Worm (Caenorhabditis elegans) whole organism, L4 larva: ENCODE results near the gene Y67D8A.2.

Source experiments
- D1046.2 ChIP-seq: fragments of 200-800 bp; sonication (Bioruptor generic); IDR thresholded peaks from 2 replicates; pipeline ENCODE4 v1.3.6; 2022; ENCODE audit warnings: missing genetic modification characterization, missing compliant biosample characterization
- Y5F2A.4 ChIP-seq: fragments of 200-800 bp; sonication (Bioruptor generic); optimal IDR thresholded peaks from 2 replicates; lab custom pipeline; 2018; ENCODE audit warnings: mild to moderate bottlenecking, missing genetic modification characterization, missing compliant biosample characterization
- ZK337.2 ChIP-seq: fragments of 200-800 bp; sonication (Bioruptor generic); IDR thresholded peaks from 2 replicates; pipeline ENCODE4 v1.3.6; 2022; ENCODE audit warnings: missing genetic modification reagents, missing genetic modification characterization, missing compliant biosample characterization
- ama-1 ChIP-seq: fragments of 150-350 bp; optimal IDR thresholded peaks from 2 replicates; lab custom pipeline; 2014; ENCODE audit warnings: inconsistent platforms, mixed read lengths
- arid-1 ChIP-seq: fragments of 200-800 bp; sonication (Bioruptor generic); conservative IDR thresholded peaks from 2 replicates; pipeline ENCODE4 v1.3.6; 2022; ENCODE audit warnings: missing genetic modification reagents, missing genetic modification characterization, missing compliant biosample characterization
- ceh-32 ChIP-seq: sonication (generic microtip); optimal IDR thresholded peaks from 2 replicates; lab custom pipeline; 2016; ENCODE audit warnings: mild to moderate bottlenecking, missing genetic modification characterization, missing compliant biosample characterization; ENCODE audit not compliant: poor library complexity
- ceh-62 ChIP-seq: sonication (generic microtip); optimal IDR thresholded peaks from 2 replicates; lab custom pipeline; 2017; ENCODE audit warnings: missing biosample characterization, missing genetic modification characterization
- ceh-82 ChIP-seq: sonication (generic microtip); optimal IDR thresholded peaks from 2 replicates; lab custom pipeline; 2017; ENCODE audit warnings: missing biosample characterization, missing genetic modification characterization
- ces-1 ChIP-seq: fragments of 150-350 bp; sonication (generic microtip); optimal IDR thresholded peaks from 4 replicates; lab custom pipeline; 2014; ENCODE audit warnings: missing biosample characterization, missing genetic modification reagents, missing genetic modification characterization
- daf-12 ChIP-seq: fragments of 150-350 bp; optimal IDR thresholded peaks from 2 replicates; lab custom pipeline; 2014; ENCODE audit warnings: missing biosample characterization, missing genetic modification reagents, missing genetic modification characterization
- daf-19 ChIP-seq: fragments of 200-800 bp; sonication (Bioruptor generic); conservative IDR thresholded peaks from 2 replicates; pipeline ENCODE4 v1.3.6; 2022; ENCODE audit warnings: missing genetic modification characterization, missing compliant biosample characterization
- daf-8 ChIP-seq: fragments of 200-800 bp; sonication (Bioruptor generic); IDR thresholded peaks from 2 replicates; pipeline ENCODE4 v1.3.6; 2022; ENCODE audit warnings: missing genetic modification characterization, missing compliant biosample characterization
- dmd-8 ChIP-seq: fragments of 200-800 bp; sonication (Bioruptor generic); IDR thresholded peaks from 2 replicates; pipeline ENCODE4 v1.3.6; 2022; ENCODE audit warnings: missing genetic modification characterization, missing compliant biosample characterization
- dpl-1 ChIP-seq: fragments of 150-350 bp; optimal IDR thresholded peaks from 2 replicates; lab custom pipeline; 2014; ENCODE audit warnings: missing biosample characterization, missing genetic modification reagents, missing genetic modification characterization
- duxl-1 ChIP-seq: sonication (generic microtip); optimal IDR thresholded peaks from 2 replicates; lab custom pipeline; 2016; ENCODE audit warnings: mild to moderate bottlenecking, missing genetic modification characterization, moderate library complexity, missing compliant biosample characterization; ENCODE audit not compliant: poor library complexity
- dve-1 ChIP-seq: sonication (generic microtip); optimal IDR thresholded peaks from 2 replicates; lab custom pipeline; 2017; ENCODE audit warnings: antibody characterized with exemption, mild to moderate bottlenecking, missing genetic modification characterization, missing compliant biosample characterization; ENCODE audit not compliant: insufficient read depth
- hif-1 ChIP-seq, 2 experiments: sonication (generic microtip); optimal IDR thresholded peaks; 2 replicates each; lab custom pipeline; 2016 to 2017; ENCODE audit warnings: missing compliant biosample characterization in 2 of 2, missing genetic modification characterization in 2 of 2, missing genetic modification reagents in 2 of 2, missing genotype in 2 of 2, mild to moderate bottlenecking in 1 of 2
- hlh-11 ChIP-seq: fragments of 200-800 bp; sonication (Bioruptor generic); optimal IDR thresholded peaks from 2 replicates; lab custom pipeline; 2018; ENCODE audit warnings: mild to moderate bottlenecking, missing genetic modification characterization, missing compliant biosample characterization
- hlh-30 ChIP-seq: sonication (generic microtip); optimal IDR thresholded peaks from 2 replicates; lab custom pipeline; 2017; ENCODE audit warnings: antibody characterized with exemption, mild to moderate bottlenecking, missing genetic modification characterization, missing compliant biosample characterization; ENCODE audit not compliant: insufficient read depth
- jun-1 ChIP-seq: fragments of 150-350 bp; optimal IDR thresholded peaks from 2 replicates; lab custom pipeline; 2014; ENCODE audit warnings: missing biosample characterization, missing genetic modification reagents, missing genetic modification characterization
- lin-13 ChIP-seq: fragments of 150-350 bp; optimal IDR thresholded peaks from 2 replicates; lab custom pipeline; 2014; ENCODE audit warnings: missing biosample characterization, missing genetic modification reagents, missing genetic modification characterization
- lin-29 ChIP-seq: fragments of 200-800 bp; sonication (Bioruptor generic); IDR thresholded peaks from 2 replicates; pipeline ENCODE4 v1.3.6; 2022; ENCODE audit warnings: missing genetic modification reagents, missing genetic modification characterization, missing compliant biosample characterization
- lin-38 ChIP-seq: fragments of 200-800 bp; sonication (Bioruptor generic); IDR thresholded peaks from 2 replicates; pipeline ENCODE4 v1.3.6; 2022; ENCODE audit warnings: missing genetic modification reagents, missing genetic modification characterization, missing compliant biosample characterization
- lir-3 ChIP-seq: sonication (generic microtip); optimal IDR thresholded peaks from 2 replicates; lab custom pipeline; 2016; ENCODE audit warnings: mild to moderate bottlenecking, missing genetic modification characterization, missing compliant biosample characterization
- lsy-2 ChIP-seq, 2 experiments: fragments of 150-350 bp in 1 of 2; sonication (generic microtip) in 1 of 2; optimal IDR thresholded peaks; 2 replicates each; lab custom pipeline; 2014 to 2017; ENCODE audit warnings: missing biosample characterization in 2 of 2, missing genetic modification characterization in 2 of 2
- mep-1 ChIP-seq: fragments of 150-350 bp; sonication (generic microtip); optimal IDR thresholded peaks from 3 replicates; lab custom pipeline; 2014; ENCODE audit warnings: missing biosample characterization, missing genetic modification characterization
- mxl-3 ChIP-seq: fragments of 200-800 bp; sonication (Bioruptor generic); optimal IDR thresholded peaks from 2 replicates; lab custom pipeline; 2018; ENCODE audit warnings: mild to moderate bottlenecking, missing genetic modification characterization, missing compliant biosample characterization
- nhr-102 ChIP-seq: sonication (generic microtip); optimal IDR thresholded peaks from 2 replicates; lab custom pipeline; 2016; ENCODE audit warnings: mild to moderate bottlenecking, missing genetic modification characterization, moderate library complexity, missing compliant biosample characterization
- nhr-111 ChIP-seq: fragments of 200-800 bp; sonication (Bioruptor generic); optimal IDR thresholded peaks from 2 replicates; lab custom pipeline; 2018; ENCODE audit warnings: mild to moderate bottlenecking, missing genetic modification characterization, missing compliant biosample characterization
- nhr-48 ChIP-seq: sonication (generic microtip); optimal IDR thresholded peaks from 2 replicates; lab custom pipeline; 2016; ENCODE audit warnings: mild to moderate bottlenecking, missing genetic modification characterization, missing compliant biosample characterization
- pqm-1 ChIP-seq: sonication (generic microtip); optimal IDR thresholded peaks from 2 replicates; lab custom pipeline; 2017; ENCODE audit warnings: missing biosample characterization, missing genetic modification characterization
- set-16 ChIP-seq: fragments of 200-800 bp; sonication (Bioruptor generic); IDR thresholded peaks from 2 replicates; pipeline ENCODE4 v1.3.6; 2022; ENCODE audit warnings: missing genetic modification reagents, missing genetic modification characterization, missing compliant biosample characterization
- skn-1 ChIP-seq: fragments of 150-350 bp; optimal IDR thresholded peaks from 2 replicates; lab custom pipeline; 2014; ENCODE audit warnings: missing biosample characterization, missing genetic modification characterization
- snpc-4 ChIP-seq: fragments of 150-350 bp; optimal IDR thresholded peaks from 2 replicates; lab custom pipeline; 2014; ENCODE audit warnings: missing biosample characterization, missing genetic modification characterization
- spr-1 ChIP-seq: sonication (generic microtip); optimal IDR thresholded peaks from 2 replicates; lab custom pipeline; 2016; ENCODE audit warnings: mild to moderate bottlenecking, missing genetic modification characterization, missing compliant biosample characterization
- tra-1 ChIP-seq: fragments of 200-800 bp; sonication (Bioruptor generic); IDR thresholded peaks from 2 replicates; pipeline ENCODE4 v1.3.6; 2022; ENCODE audit warnings: missing genetic modification reagents, missing genetic modification characterization, missing compliant biosample characterization
- vab-7 ChIP-seq: fragments of 200-800 bp; sonication (Bioruptor generic); IDR thresholded peaks from 2 replicates; pipeline ENCODE4 v1.3.6; 2022; ENCODE audit warnings: missing genetic modification reagents, missing genetic modification characterization, missing compliant biosample characterization
- zip-11 ChIP-seq: fragments of 200-800 bp; sonication (Bioruptor generic); IDR thresholded peaks from 2 replicates; pipeline ENCODE4 v1.3.6; 2022; ENCODE audit warnings: missing genetic modification characterization, missing compliant biosample characterization
- zip-2 ChIP-seq: fragments of 150-350 bp; optimal IDR thresholded peaks from 2 replicates; lab custom pipeline; 2014; ENCODE audit warnings: missing biosample characterization, missing genetic modification characterization

Y67D8A.2 gene

ce11 chrIV:3278822-3279221 is 56.6 kb downstream of the Y67D8A.2 start:
- TF ChIP-seq vab-7 (GFP tag; lab: Robert Waterston, UW) (no peak), ZK337.2 (GFP tag; lab: Robert Waterston, UW) (0 out of 2 replicates have a peak, but pooled peaks have one; percentile 15)
- TF ChIP-seq, all 104 proteins: peak for 1

- TF ChIP-seq nhr-102 (tag; lab: Kevin White, UChicago) (no peak), daf-12 (tag; lab: Kevin White, UChicago) (no peak), daf-8 (no peak), spr-1 (tag; lab: Kevin White, UChicago) (no peak), Y5F2A.4 (GFP tag; lab: Kevin White, UChicago) (no peak), duxl-1 (tag; lab: Kevin White, UChicago) (no peak)
Observed at ce11 chrIV:3289237-3289636, 67.0 kb downstream of the Y67D8A.2 start, which contains the start of gene gcy-23. Gene gcy-23 (minus strand): TSS chrIV:3289337.

- no peak for TF ChIP-seq tra-1
- TF ChIP-seq mxl-3 (GFP tag; lab: Kevin White, UChicago): peak; percentile 6
- TF ChIP-seq pqm-1: no peak
- TF ChIP-seq set-16 (GFP tag; lab: Robert Waterston, UW): peak; percentile 66
- TF ChIP-seq hlh-11 (tag; lab: Kevin White, UChicago): peak; percentile 3
- TF ChIP-seq hlh-30 (tag; lab: Kevin White, UChicago): peak; percentile 58
- TF ChIP-seq, all 104 proteins: peak for 4
Observed at ce11 chrIV:3291977-3292561, 69.8 kb downstream of the Y67D8A.2 start, which contains the start of gene W08E12.8. Gene W08E12.8 (plus strand): TSS chrIV:3292371.

- no peak for TF ChIP-seq daf-8
- TF ChIP-seq set-16 (GFP tag; lab: Robert Waterston, UW): peak; percentile 31; the same call in 1 of the 2 replicates
- TF ChIP-seq hlh-30 (tag; lab: Kevin White, UChicago): peak; percentile 20
Observed at ce11 chrIV:3293800-3294493, 71.7 kb downstream of the Y67D8A.2 start.

- TF ChIP-seq ces-1 (GFP tag; lab: Kevin White, UChicago): no peak
- no peak for TF ChIP-seq Y5F2A.4 (GFP tag; lab: Kevin White, UChicago)
- peak; percentile 100 for TF ChIP-seq lin-38 (GFP tag; lab: Robert Waterston, UW)
- no peak for TF ChIP-seq zip-11 (GFP tag; lab: Robert Waterston, UW)
- TF ChIP-seq dve-1 (tag; lab: Kevin White, UChicago): peak; percentile 99
- TF ChIP-seq daf-12 (tag; lab: Kevin White, UChicago): no peak
- TF ChIP-seq arid-1 (GFP tag; lab: Robert Waterston, UW): peak; percentile 74; the same call in 1 of the 2 replicates
- TF ChIP-seq ceh-62 (tag; lab: Kevin White, UChicago): no peak
- peak; percentile 82 for TF ChIP-seq pqm-1
- TF ChIP-seq lin-29: peak; percentile 71; the same call in 1 of the 2 replicates
- peak; percentile 9 for TF ChIP-seq snpc-4
- no peak for TF ChIP-seq ceh-32 (tag; lab: Kevin White, UChicago)
- peak; percentile 58 for TF ChIP-seq nhr-48 (tag; lab: Kevin White, UChicago)
- TF ChIP-seq ceh-82 (tag; lab: Kevin White, UChicago): no peak
- TF ChIP-seq lir-3 (tag; lab: Kevin White, UChicago): no peak
- no peak for TF ChIP-seq ZK337.2 (GFP tag; lab: Robert Waterston, UW)
- no peak for TF ChIP-seq nhr-111 (GFP tag; lab: Kevin White, UChicago)
- no peak for TF ChIP-seq skn-1
- no peak for TF ChIP-seq daf-19 (GFP tag; lab: Robert Waterston, UW)
- TF ChIP-seq dpl-1 (GFP tag; lab: Kevin White, UChicago): peak; percentile 92
- peak; percentile 80; the same call in 1 of the 2 replicates for TF ChIP-seq D1046.2
- peak; percentile 27 to 87 for TF ChIP-seq hif-1 (tag; optimal IDR thresholded peaks at IDR 0.05; lab: Kevin White, UChicago)
- TF ChIP-seq zip-2 (tag; lab: Kevin White, UChicago): peak; percentile 39
- peak; percentile 77 for TF ChIP-seq ama-1
- TF ChIP-seq lsy-2 (tag; optimal IDR thresholded peaks at IDR 0.05; lab: Kevin White, UChicago): peak; percentile 90 to 97
- no peak for TF ChIP-seq dmd-8 (GFP tag; lab: Robert Waterston, UW)
- TF ChIP-seq mep-1 (tag; lab: Kevin White, UChicago): peak; percentile 98
- peak; percentile 66 for TF ChIP-seq jun-1 (tag; lab: Kevin White, UChicago)
- peak; percentile 97 for TF ChIP-seq lin-13 (GFP tag; lab: Kevin White, UChicago)
Observed at ce11 chrIV:3294553-3295185, 72.4 kb downstream of the Y67D8A.2 start, which contains the start of gene W08E12.7. Gene W08E12.7 (plus strand): TSS chrIV:3295135.
